Fruit fly (Drosophila melanogaster) whole organism, embryonic: Measurements from ENCODE around the gene Aasdh.

ENCODE experiments used
- Aef1 ChIP-seq: fragments of 200-800 bp; sonication (Bioruptor generic); IDR thresholded peaks from 3 replicates; pipeline ENCODE4 v1.3.6; 2022; ENCODE audit warnings: missing biosample characterization, missing genetic modification characterization
- BtbVII ChIP-seq: fragments of 200-800 bp; sonication (Bioruptor generic); optimal IDR thresholded peaks from 3 replicates; lab custom pipeline; 2017; ENCODE audit warnings: missing biosample characterization, mild to moderate bottlenecking, missing genetic modification characterization
- CG14965 ChIP-seq: fragments of 200-800 bp; sonication (Bioruptor generic); optimal IDR thresholded peaks from 2 replicates; lab custom pipeline; 2016; ENCODE audit warnings: missing biosample characterization, missing genetic modification characterization, borderline replicate concordance
- CG15011 ChIP-seq: fragments of 200-800 bp; sonication (Bioruptor generic); optimal IDR thresholded peaks from 3 replicates; lab custom pipeline; 2018; ENCODE audit warnings: missing biosample characterization, mild to moderate bottlenecking, missing genetic modification characterization
- CG15073 ChIP-seq: fragments of 200-800 bp; sonication (Bioruptor generic); optimal IDR thresholded peaks from 2 replicates; lab custom pipeline; 2016; ENCODE audit warnings: missing biosample characterization, missing genetic modification characterization
- CG16779 ChIP-seq: fragments of 200-800 bp; sonication (Bioruptor generic); IDR thresholded peaks from 2 replicates; pipeline ENCODE4 v1.3.6; 2022; ENCODE audit warnings: missing biosample characterization, missing genetic modification characterization
- CG16863 ChIP-seq: fragments of 200-800 bp; sonication (Bioruptor generic); optimal IDR thresholded peaks from 3 replicates; lab custom pipeline; 2016; ENCODE audit warnings: missing biosample characterization, missing genetic modification characterization
- CG17912 ChIP-seq: fragments of 200-800 bp; sonication (Bioruptor generic); optimal IDR thresholded peaks from 2 replicates; lab custom pipeline; 2018; ENCODE audit warnings: missing biosample characterization, mild to moderate bottlenecking, missing genetic modification characterization
- CG1832 ChIP-seq: fragments of 200-800 bp; sonication (Bioruptor generic); optimal IDR thresholded peaks from 2 replicates; lab custom pipeline; 2017; ENCODE audit warnings: missing biosample characterization, mild to moderate bottlenecking, missing genetic modification characterization, inconsistent platforms
- CG30431 ChIP-seq: fragments of 200-800 bp; sonication (Bioruptor generic); optimal IDR thresholded peaks from 2 replicates; lab custom pipeline; 2017; ENCODE audit warnings: missing biosample characterization, missing genetic modification characterization
- CG33557 ChIP-seq: fragments of 200-800 bp; sonication (Bioruptor generic); optimal IDR thresholded peaks from 2 replicates; lab custom pipeline; 2019; ENCODE audit warnings: missing biosample characterization, mild to moderate bottlenecking, missing genetic modification characterization, moderate library complexity
- CG4730 ChIP-seq: fragments of 200-800 bp; sonication (Bioruptor generic); IDR thresholded peaks from 2 replicates; pipeline ENCODE4 v1.3.6; 2022; ENCODE audit warnings: missing biosample characterization, missing genetic modification characterization
- CG6689 ChIP-seq: fragments of 200-800 bp; sonication (Bioruptor generic); IDR thresholded peaks from 2 replicates; pipeline ENCODE4 v1.3.6; 2022; ENCODE audit warnings: missing biosample characterization, missing genetic modification characterization
- CG8944 ChIP-seq: fragments of 200-800 bp; sonication (Bioruptor generic); optimal IDR thresholded peaks from 3 replicates; lab custom pipeline; 2016; ENCODE audit warnings: missing biosample characterization, missing genetic modification characterization
- CG9437 ChIP-seq: fragments of 200-800 bp; sonication (Bioruptor generic); optimal IDR thresholded peaks from 2 replicates; lab custom pipeline; 2018; ENCODE audit warnings: missing biosample characterization, mild to moderate bottlenecking, missing genetic modification characterization
- CoRest ChIP-seq: fragments of 200-800 bp; sonication (Bioruptor generic); optimal IDR thresholded peaks from 3 replicates; lab custom pipeline; 2018; ENCODE audit warnings: missing biosample characterization, mild to moderate bottlenecking, missing genetic modification characterization, moderate library complexity
- Dad ChIP-seq: fragments of 200-800 bp; sonication (Bioruptor generic); optimal IDR thresholded peaks from 3 replicates; lab custom pipeline; 2016; ENCODE audit warnings: missing biosample characterization, missing genetic modification characterization
- Dbx ChIP-seq: fragments of 200-800 bp; sonication (Bioruptor generic); IDR thresholded peaks from 3 replicates; pipeline ENCODE4 v1.3.6; 2022; ENCODE audit warnings: missing biosample characterization, missing genetic modification characterization
- Deaf1 ChIP-seq: fragments of 200-800 bp; optimal IDR thresholded peaks from 3 replicates; lab custom pipeline; 2019; ENCODE audit warnings: missing biosample characterization, mild to moderate bottlenecking, missing genetic modification characterization, moderate library complexity
- Dip3 ChIP-seq: fragments of 200-800 bp; sonication (Bioruptor generic); optimal IDR thresholded peaks from 3 replicates; lab custom pipeline; 2016; ENCODE audit warnings: missing biosample characterization, missing genetic modification characterization
- Hmx ChIP-seq: fragments of 200-800 bp; sonication (Bioruptor generic); optimal IDR thresholded peaks from 2 replicates; lab custom pipeline; 2016; ENCODE audit warnings: missing biosample characterization, missing genetic modification characterization
- Nf-YC ChIP-seq: fragments of 200-800 bp; optimal IDR thresholded peaks from 3 replicates; lab custom pipeline; 2019; ENCODE audit warnings: missing biosample characterization, mild to moderate bottlenecking, missing genetic modification characterization, moderate library complexity
- Sry-β ChIP-seq: fragments of 200-800 bp; sonication (Bioruptor generic); optimal IDR thresholded peaks from 2 replicates; lab custom pipeline; 2018; ENCODE audit warnings: missing biosample characterization, mild to moderate bottlenecking, missing genetic modification characterization, moderate library complexity
- Stat92E ChIP-seq, 3 experiments: fragments of >200 bp in 2 of 3; fragments of 200-800 bp in 1 of 3; sonication (Bioruptor generic) in 1 of 3; optimal IDR thresholded peaks; 2 replicates each; lab custom pipeline; 2017 to 2019; ENCODE audit warnings: missing biosample characterization in 3 of 3, missing genetic modification characterization in 3 of 3, mild to moderate bottlenecking in 1 of 3, moderate library complexity in 1 of 3
- Tbp ChIP-seq: fragments of >200 bp; optimal IDR thresholded peaks from 2 replicates; lab custom pipeline; 2018; ENCODE audit warnings: missing biosample characterization, missing genetic modification characterization
- Trl ChIP-seq, 3 experiments: fragments of >200 bp in 2 of 3; fragments of 200-800 bp in 1 of 3; sonication (Bioruptor generic) in 1 of 3; optimal IDR thresholded peaks; 2 replicates in 1 of 3; 3 replicates in 2 of 3; lab custom pipeline; 2016 to 2017; ENCODE audit warnings: missing biosample characterization in 1 of 3, missing genetic modification characterization in 1 of 3
- ato ChIP-seq: fragments of 200-800 bp; sonication (Bioruptor generic); IDR thresholded peaks from 2 replicates; pipeline ENCODE4 v1.3.6; 2022; ENCODE audit warnings: missing biosample characterization, missing genetic modification characterization; ENCODE audit not compliant: partially characterized antibody
- bsh ChIP-seq, 2 experiments: fragments of 200-800 bp; sonication (Bioruptor generic); optimal IDR thresholded peaks; 2 replicates each; lab custom pipeline; 2017 to 2018; ENCODE audit warnings: mild to moderate bottlenecking in 2 of 2, missing biosample characterization in 2 of 2, missing genetic modification characterization in 2 of 2, moderate library complexity in 1 of 2
- caup ChIP-seq: fragments of 200-800 bp; sonication (Bioruptor generic); optimal IDR thresholded peaks from 3 replicates; lab custom pipeline; 2017; ENCODE audit warnings: missing biosample characterization, mild to moderate bottlenecking, missing genetic modification characterization, moderate library complexity; ENCODE audit not compliant: severe bottlenecking
- dimm ChIP-seq: fragments of 200-800 bp; sonication (Bioruptor generic); IDR thresholded peaks from 2 replicates; pipeline ENCODE4 v1.3.6; 2022; ENCODE audit warnings: missing biosample characterization, missing genetic modification characterization
- fd3F ChIP-seq: fragments of 200-800 bp; sonication (Bioruptor generic); optimal IDR thresholded peaks from 2 replicates; lab custom pipeline; 2018; ENCODE audit warnings: missing biosample characterization, mild to moderate bottlenecking, missing genetic modification characterization, moderate library complexity
- gcm2 ChIP-seq: fragments of 200-800 bp; sonication (Bioruptor generic); optimal IDR thresholded peaks from 2 replicates; lab custom pipeline; 2016; ENCODE audit warnings: missing biosample characterization, missing genetic modification characterization
- gsb ChIP-seq: fragments of 200-800 bp; sonication (Bioruptor generic); IDR thresholded peaks from 2 replicates; pipeline ENCODE4 v1.3.6; 2022; ENCODE audit warnings: missing biosample characterization, missing genetic modification characterization
- hbn ChIP-seq: fragments of 200-800 bp; sonication (Bioruptor generic); IDR thresholded peaks from 2 replicates; pipeline ENCODE4 v1.3.6; 2022; ENCODE audit warnings: missing biosample characterization, missing genetic modification characterization; ENCODE audit not compliant: partially characterized antibody
- kay ChIP-seq: fragments of 200-800 bp; sonication (Bioruptor generic); optimal IDR thresholded peaks from 2 replicates; lab custom pipeline; 2016; ENCODE audit warnings: missing biosample characterization, missing genetic modification characterization
- lilli ChIP-seq: fragments of 200-800 bp; sonication (Bioruptor generic); optimal IDR thresholded peaks from 3 replicates; lab custom pipeline; 2016; ENCODE audit warnings: missing biosample characterization, missing genetic modification characterization
- maf-S ChIP-seq: fragments of 200-800 bp; sonication (Bioruptor generic); optimal IDR thresholded peaks from 2 replicates; lab custom pipeline; 2016; ENCODE audit warnings: missing biosample characterization, missing genetic modification characterization
- nom ChIP-seq: fragments of 200-800 bp; sonication (Bioruptor generic); optimal IDR thresholded peaks from 2 replicates; lab custom pipeline; 2017; ENCODE audit warnings: missing biosample characterization, missing genetic modification characterization, mild to moderate bottlenecking, moderate library complexity, missing genetic modification reagents
- p53 ChIP-seq: fragments of 200-800 bp; sonication (Bioruptor generic); optimal IDR thresholded peaks from 2 replicates; lab custom pipeline; 2016; ENCODE audit warnings: missing biosample characterization, missing genetic modification characterization
- pho ChIP-seq: fragments of 200-800 bp; sonication (Bioruptor generic); optimal IDR thresholded peaks from 2 replicates; lab custom pipeline; 2016; ENCODE audit warnings: missing biosample characterization, missing genetic modification characterization
- psq ChIP-seq: fragments of 200-800 bp; sonication (Bioruptor generic); optimal IDR thresholded peaks from 2 replicates; lab custom pipeline; 2017; ENCODE audit warnings: missing biosample characterization, missing genetic modification characterization
- salm ChIP-seq: fragments of 200-800 bp; sonication (Bioruptor generic); optimal IDR thresholded peaks from 2 replicates; lab custom pipeline; 2018; ENCODE audit warnings: missing biosample characterization, mild to moderate bottlenecking, missing genetic modification characterization
- sim ChIP-seq: fragments of 200-800 bp; sonication (Bioruptor generic); IDR thresholded peaks from 2 replicates; pipeline ENCODE4 v1.3.6; 2022; ENCODE audit warnings: missing biosample characterization, missing genetic modification characterization
- tll ChIP-seq, 2 experiments: fragments of 200-800 bp in 1 of 2; fragments of >200 bp in 1 of 2; sonication (Bioruptor generic) in 1 of 2; optimal IDR thresholded peaks; 2 replicates each; lab custom pipeline; 2017 to 2019; ENCODE audit warnings: missing biosample characterization in 2 of 2, missing genetic modification characterization in 2 of 2, mild to moderate bottlenecking in 1 of 2, moderate library complexity in 1 of 2
- trh ChIP-seq: fragments of 200-800 bp; sonication (Bioruptor generic); optimal IDR thresholded peaks from 2 replicates; lab custom pipeline; 2016; ENCODE audit warnings: missing biosample characterization, missing genetic modification characterization
- ttk ChIP-seq: fragments of 200-800 bp; sonication (Bioruptor generic); IDR thresholded peaks from 2 replicates; pipeline ENCODE4 v2.1.2; 2022; ENCODE audit warnings: missing biosample characterization, missing genetic modification characterization
- yki ChIP-seq: fragments of >200 bp; optimal IDR thresholded peaks from 3 replicates; lab custom pipeline; 2018
- zf30C ChIP-seq: fragments of 200-800 bp; sonication (Bioruptor generic); optimal IDR thresholded peaks from 3 replicates; lab custom pipeline; 2018; ENCODE audit warnings: missing biosample characterization, mild to moderate bottlenecking, missing genetic modification characterization

Gene Aasdh

dm6 chr2L:8414887-8415883 lies 34.2 kb downstream of the Aasdh start, which contains the start of the genes CG13398 and Akap200 (continued):
- peak; percentile 36 for TF ChIP-seq lilli (GFP tag; lab: Kevin White, UChicago)
- no peak for TF ChIP-seq CG15073 (GFP tag; lab: Kevin White, UChicago)
- TF ChIP-seq Hmx, result no peak
- TF ChIP-seq ttk (GFP tag; lab: Robert Waterston, UW), result no peak
- TF ChIP-seq nom (GFP tag; lab: Kevin White, UChicago), result peak; percentile 61
- TF ChIP-seq CG6689, result 0 out of 2 replicates have a peak, but pooled peaks have one; percentile 35
- peak; percentile 70 for TF ChIP-seq CoRest
- no peak for TF ChIP-seq CG14965 (GFP tag; lab: Kevin White, UChicago)
- TF ChIP-seq Dip3, result no peak
- peak; percentile 2 for TF ChIP-seq caup (GFP tag; lab: Kevin White, UChicago)
- TF ChIP-seq CG16779 (GFP tag; lab: Robert Waterston, UW), result no peak
- TF ChIP-seq Trl (optimal IDR thresholded peaks at IDR 0.05; lab: Kevin White, UChicago), result no peak
- no peak for TF ChIP-seq Trl (GFP tag; optimal IDR thresholded peaks at IDR 0.05; lab: Kevin White, UChicago)
- TF ChIP-seq fd3F (GFP tag; lab: Kevin White, UChicago), result peak; percentile 5
- TF ChIP-seq maf-S (GFP tag; lab: Kevin White, UChicago), result no peak
- no peak for TF ChIP-seq hbn (GFP tag; lab: Robert Waterston, UW)
- TF ChIP-seq salm, result no peak
- no peak for TF ChIP-seq zf30C
- no peak for TF ChIP-seq psq (GFP tag; lab: Kevin White, UChicago)
- no peak for TF ChIP-seq CG16863 (GFP tag; lab: Kevin White, UChicago)
- TF ChIP-seq Sry-β (GFP tag; lab: Kevin White, UChicago), result peak; percentile 90
- no peak for TF ChIP-seq gcm2 (GFP tag; lab: Kevin White, UChicago)
- no peak for TF ChIP-seq ato (GFP tag; lab: Robert Waterston, UW)
- no peak for TF ChIP-seq CG30431 (GFP tag; lab: Kevin White, UChicago)
- TF ChIP-seq Nf-YC (tag; lab: Kevin White, UChicago), result no peak
- no peak for TF ChIP-seq CG4730 (GFP tag; lab: Robert Waterston, UW)
- no peak for TF ChIP-seq Stat92E (GFP tag; optimal IDR thresholded peaks at IDR 0.05; lab: Kevin White, UChicago)
- TF ChIP-seq Aef1 (GFP tag; lab: Robert Waterston, UW), result no peak
- no peak for TF ChIP-seq kay
- TF ChIP-seq BtbVII, result no peak
- no peak for TF ChIP-seq p53 (GFP tag; lab: Kevin White, UChicago)
- TF ChIP-seq bsh (GFP tag; optimal IDR thresholded peaks at IDR 0.05; lab: Kevin White, UChicago), result no peak
- TF ChIP-seq Tbp, result peak; percentile 79
- TF ChIP-seq gsb (GFP tag; lab: Robert Waterston, UW), result no peak
- no peak for TF ChIP-seq dimm (GFP tag; lab: Robert Waterston, UW)
- TF ChIP-seq CG33557, result peak; percentile 6
- TF ChIP-seq CG1832 (GFP tag; lab: Kevin White, UChicago), result no peak
- no peak for TF ChIP-seq Dad (GFP tag; lab: Kevin White, UChicago)
- TF ChIP-seq CG15011 (GFP tag; lab: Kevin White, UChicago), result no peak
- peak; percentile 57 for TF ChIP-seq CG9437 (GFP tag; lab: Kevin White, UChicago)
- no peak for TF ChIP-seq trh (GFP tag; lab: Kevin White, UChicago)
- TF ChIP-seq sim (GFP tag; lab: Robert Waterston, UW), result no peak
- TF ChIP-seq Dbx (GFP tag; lab: Robert Waterston, UW), result no peak
- no peak for TF ChIP-seq CG8944 (GFP tag; lab: Kevin White, UChicago)
- no peak for TF ChIP-seq Deaf1
- TF ChIP-seq pho (GFP tag; lab: Kevin White, UChicago), result peak; percentile 3
- no peak for TF ChIP-seq tll (GFP tag; optimal IDR thresholded peaks at IDR 0.05; lab: Kevin White, UChicago)
- no peak for TF ChIP-seq yki (lab: Kevin White, UChicago)
- peak; percentile 24 for TF ChIP-seq CG17912
